Worm (Caenorhabditis elegans) whole organism, young adult: ENCODE results near the gene D1086.19.

Experiments used
- B0019.2 ChIP-seq: fragments of 200-800 bp; sonication (Bioruptor generic); conservative IDR thresholded peaks from 2 replicates; pipeline ENCODE4 v1.3.6; 2022; ENCODE audit warnings: missing genetic modification reagents, missing genetic modification characterization, missing compliant biosample characterization
- B0336.3 ChIP-seq: fragments of 200-800 bp; sonication (Bioruptor generic); IDR thresholded peaks from 2 replicates; pipeline ENCODE4 v1.3.6; 2022; ENCODE audit warnings: missing genetic modification characterization, missing compliant biosample characterization
- C06A6.2 ChIP-seq: fragments of 200-800 bp; sonication (Bioruptor generic); conservative IDR thresholded peaks from 2 replicates; pipeline ENCODE4 v1.3.6; 2022; ENCODE audit warnings: missing genetic modification characterization, missing compliant biosample characterization
- F33H1.4 ChIP-seq: fragments of 200-800 bp; sonication (Bioruptor generic); IDR thresholded peaks from 2 replicates; pipeline ENCODE4 v1.3.6; 2022; ENCODE audit warnings: missing genetic modification reagents, missing genetic modification characterization, missing compliant biosample characterization
- F39B2.1 ChIP-seq: fragments of 200-800 bp; sonication (Bioruptor generic); IDR thresholded peaks from 2 replicates; pipeline ENCODE4 v1.3.6; 2022; ENCODE audit warnings: missing genetic modification reagents, missing genetic modification characterization, missing compliant biosample characterization
- F52B5.7 ChIP-seq: sonication (generic microtip); optimal IDR thresholded peaks from 2 replicates; lab custom pipeline; 2016; ENCODE audit warnings: mild to moderate bottlenecking, missing genetic modification characterization, missing compliant biosample characterization
- F55B11.4 ChIP-seq: sonication (generic microtip); optimal IDR thresholded peaks from 2 replicates; lab custom pipeline; 2016; ENCODE audit warnings: missing compliant biosample characterization, missing genetic modification characterization, borderline replicate concordance; ENCODE audit not compliant: insufficient read depth
- F57A8.1 ChIP-seq: fragments of 200-800 bp; sonication (Bioruptor generic); optimal IDR thresholded peaks from 2 replicates; lab custom pipeline; 2018; ENCODE audit warnings: mild to moderate bottlenecking, missing genetic modification characterization, moderate library complexity, missing compliant biosample characterization
- T07F8.4 ChIP-seq: sonication (generic microtip); optimal IDR thresholded peaks from 2 replicates; lab custom pipeline; 2016; ENCODE audit warnings: mild to moderate bottlenecking, missing genetic modification characterization, moderate library complexity, missing compliant biosample characterization
- T26A5.8 ChIP-seq: sonication (generic microtip); optimal IDR thresholded peaks from 2 replicates; lab custom pipeline; 2016; ENCODE audit warnings: missing genetic modification characterization, missing compliant biosample characterization
- Y53F4B.3 ChIP-seq: fragments of 200-800 bp; sonication (Bioruptor generic); IDR thresholded peaks from 2 replicates; pipeline ENCODE4 v1.3.6; 2022; ENCODE audit warnings: missing genetic modification reagents, missing genetic modification characterization, missing compliant biosample characterization
- Y53G8AR.9 ChIP-seq: fragments of 200-800 bp; sonication (Bioruptor generic); conservative IDR thresholded peaks from 2 replicates; pipeline ENCODE4 v1.3.6; 2022; ENCODE audit warnings: missing genetic modification reagents, missing genetic modification characterization, missing compliant biosample characterization
- ZK185.1 ChIP-seq: sonication (generic microtip); optimal IDR thresholded peaks from 2 replicates; lab custom pipeline; 2016; ENCODE audit warnings: mild to moderate bottlenecking, missing genetic modification characterization, missing compliant biosample characterization; ENCODE audit not compliant: poor library complexity, severe bottlenecking
- ama-1 ChIP-seq, 3 experiments: fragments of 150-350 bp in 1 of 3; sonication (generic microtip) in 2 of 3; optimal IDR thresholded peaks; 2 replicates each; lab custom pipeline; 2014 to 2018; ENCODE audit warnings: missing biosample characterization in 2 of 3, missing genetic modification characterization in 2 of 3, missing genetic modification reagents in 2 of 3
- aptf-2 ChIP-seq: fragments of 200-800 bp; sonication (Bioruptor generic); conservative IDR thresholded peaks from 2 replicates; pipeline ENCODE4 v1.3.6; 2022; ENCODE audit warnings: missing genetic modification reagents, missing genetic modification characterization, missing compliant biosample characterization
- atf-7 ChIP-seq: sonication (generic microtip); optimal IDR thresholded peaks from 2 replicates; lab custom pipeline; 2017; ENCODE audit warnings: mild to moderate bottlenecking, missing genetic modification characterization, missing compliant biosample characterization
- athp-1 ChIP-seq: sonication (generic microtip); optimal IDR thresholded peaks from 2 replicates; lab custom pipeline; 2017; ENCODE audit warnings: mild to moderate bottlenecking, missing genetic modification characterization, missing compliant biosample characterization
- bed-2 ChIP-seq: fragments of 200-800 bp; sonication (Bioruptor generic); IDR thresholded peaks from 2 replicates; pipeline ENCODE4 v1.3.6; 2022; ENCODE audit warnings: missing genetic modification reagents, missing genetic modification characterization, missing compliant biosample characterization
- cebp-2 ChIP-seq: fragments of 200-800 bp; sonication (Bioruptor generic); IDR thresholded peaks from 2 replicates; pipeline ENCODE4 v1.3.6; 2022; ENCODE audit warnings: missing genetic modification characterization, missing compliant biosample characterization
- ceh-100 ChIP-seq: fragments of 200-800 bp; sonication (Bioruptor generic); IDR thresholded peaks from 2 replicates; pipeline ENCODE4 v1.3.6; 2022; ENCODE audit warnings: missing genetic modification reagents, missing genetic modification characterization, missing compliant biosample characterization
- ceh-91 ChIP-seq: fragments of 200-800 bp; sonication (Bioruptor generic); IDR thresholded peaks from 2 replicates; pipeline ENCODE4 v1.3.6; 2022; ENCODE audit warnings: missing genetic modification reagents, missing genetic modification characterization, missing compliant biosample characterization
- dpff-1 ChIP-seq: sonication (generic microtip); optimal IDR thresholded peaks from 2 replicates; lab custom pipeline; 2017; ENCODE audit warnings: mild to moderate bottlenecking, missing genetic modification characterization, missing compliant biosample characterization
- egrh-3 ChIP-seq: fragments of 200-800 bp; sonication (Bioruptor generic); IDR thresholded peaks from 2 replicates; pipeline ENCODE4 v1.3.6; 2022; ENCODE audit warnings: missing genetic modification reagents, missing genetic modification characterization, missing compliant biosample characterization
- ets-4 ChIP-seq: fragments of 200-800 bp; sonication (Bioruptor generic); optimal IDR thresholded peaks from 2 replicates; lab custom pipeline; 2018; ENCODE audit warnings: mild to moderate bottlenecking, missing genetic modification characterization, missing compliant biosample characterization
- fkh-3 ChIP-seq: sonication (generic microtip); optimal IDR thresholded peaks from 2 replicates; lab custom pipeline; 2016; ENCODE audit warnings: mild to moderate bottlenecking, missing genetic modification characterization, missing compliant biosample characterization
- lag-1 ChIP-seq: fragments of 200-800 bp; sonication (Bioruptor generic); IDR thresholded peaks from 2 replicates; pipeline ENCODE4 v1.3.6; 2022; ENCODE audit warnings: missing genetic modification reagents, missing genetic modification characterization, missing compliant biosample characterization
- let-526 ChIP-seq: fragments of 200-800 bp; sonication (Bioruptor generic); IDR thresholded peaks from 2 replicates; pipeline ENCODE4 v1.3.6; 2022; ENCODE audit warnings: missing genetic modification reagents, missing genetic modification characterization, missing compliant biosample characterization
- let-607 ChIP-seq, 2 experiments: fragments of 200-800 bp in 1 of 2; sonication (Bioruptor generic) in 1 of 2; sonication (generic microtip) in 1 of 2; optimal IDR thresholded peaks; 2 replicates each; lab custom pipeline; 2016 to 2018; ENCODE audit warnings: mild to moderate bottlenecking in 2 of 2, missing compliant biosample characterization in 2 of 2, missing genetic modification characterization in 2 of 2, moderate library complexity in 2 of 2, missing genotype in 1 of 2
- lin-35 ChIP-seq, 3 experiments: fragments of 150-350 bp in 2 of 3; sonication (generic microtip) in 1 of 3; optimal IDR thresholded peaks; 2 replicates each; lab custom pipeline; 2014 to 2018; ENCODE audit warnings: missing biosample characterization in 3 of 3, missing genetic modification characterization in 3 of 3, missing genetic modification reagents in 3 of 3
- lir-1 ChIP-seq: fragments of 200-800 bp; sonication (Bioruptor generic); conservative IDR thresholded peaks from 2 replicates; pipeline ENCODE4 v1.3.6; 2022; ENCODE audit warnings: missing genetic modification reagents, missing genetic modification characterization, missing compliant biosample characterization
- lsy-27 ChIP-seq: sonication (generic microtip); optimal IDR thresholded peaks from 2 replicates; lab custom pipeline; 2017; ENCODE audit warnings: missing genetic modification characterization, mild to moderate bottlenecking, missing compliant biosample characterization, antibody characterized with exemption, missing genotype, borderline replicate concordance; ENCODE audit not compliant: insufficient read depth
- madf-10 ChIP-seq: sonication (generic microtip); optimal IDR thresholded peaks from 2 replicates; lab custom pipeline; 2016; ENCODE audit warnings: mild to moderate bottlenecking, missing genetic modification characterization, missing compliant biosample characterization
- madf-3 ChIP-seq: fragments of 200-800 bp; sonication (Bioruptor generic); IDR thresholded peaks from 2 replicates; pipeline ENCODE4 v1.3.6; 2022; ENCODE audit warnings: missing genetic modification reagents, missing genetic modification characterization, missing compliant biosample characterization
- madf-8 ChIP-seq: fragments of 200-800 bp; sonication (Bioruptor generic); conservative IDR thresholded peaks from 2 replicates; pipeline ENCODE4 v1.3.6; 2022; ENCODE audit warnings: missing genetic modification reagents, missing genetic modification characterization, missing compliant biosample characterization
- mcd-1 ChIP-seq: fragments of 200-800 bp; sonication (Bioruptor generic); IDR thresholded peaks from 2 replicates; pipeline ENCODE4 v1.3.6; 2022; ENCODE audit warnings: missing genetic modification reagents, missing genetic modification characterization, missing compliant biosample characterization
- nfya-1 ChIP-seq: sonication (generic microtip); optimal IDR thresholded peaks from 2 replicates; lab custom pipeline; 2017; ENCODE audit warnings: antibody characterized with exemption, missing compliant biosample characterization, missing genetic modification characterization, borderline replicate concordance; ENCODE audit not compliant: insufficient read depth
- nhr-27 ChIP-seq: fragments of 200-800 bp; sonication (Bioruptor generic); optimal IDR thresholded peaks from 2 replicates; lab custom pipeline; 2018; ENCODE audit warnings: mild to moderate bottlenecking, missing genetic modification characterization, moderate library complexity, missing compliant biosample characterization
- rcor-1 ChIP-seq: fragments of 200-800 bp; sonication (Bioruptor generic); IDR thresholded peaks from 2 replicates; pipeline ENCODE4 v1.3.6; 2022; ENCODE audit warnings: missing genetic modification reagents, missing genetic modification characterization, missing compliant biosample characterization
- rec-8 ChIP-seq, 2 experiments: sonication (generic microtip); optimal IDR thresholded peaks; 2 replicates each; lab custom pipeline; 2016; ENCODE audit warnings: mild to moderate bottlenecking in 2 of 2, missing genetic modification characterization in 2 of 2, missing genetic modification reagents in 2 of 2, missing genotype in 2 of 2, missing biosample characterization in 1 of 2, missing compliant biosample characterization in 1 of 2, moderate library complexity in 1 of 2
- rpc-1 ChIP-seq, 2 experiments: fragments of 150-350 bp in 1 of 2; sonication (generic microtip) in 1 of 2; optimal IDR thresholded peaks; 2 replicates each; lab custom pipeline; 2014 to 2018; ENCODE audit warnings: missing biosample characterization in 1 of 2, missing genetic modification characterization in 1 of 2, missing genetic modification reagents in 1 of 2, missing genotype in 1 of 2
- sea-2 ChIP-seq: fragments of 200-800 bp; sonication (Bioruptor generic); IDR thresholded peaks from 2 replicates; pipeline ENCODE4 v1.3.6; 2022; ENCODE audit warnings: missing genetic modification characterization, missing compliant biosample characterization
- snpc-1.1 ChIP-seq: sonication (generic microtip); optimal IDR thresholded peaks from 2 replicates; lab custom pipeline; 2017; ENCODE audit warnings: missing genetic modification characterization, mild to moderate bottlenecking, missing compliant biosample characterization, antibody characterized with exemption, moderate library complexity, missing genotype, missing genetic modification reagents; ENCODE audit not compliant: insufficient read depth
- snpc-1.3 ChIP-seq: sonication (generic microtip); optimal IDR thresholded peaks from 2 replicates; lab custom pipeline; 2017; ENCODE audit warnings: missing genetic modification characterization, mild to moderate bottlenecking, missing compliant biosample characterization, antibody characterized with exemption, moderate library complexity, missing genotype, missing genetic modification reagents; ENCODE audit not compliant: insufficient read depth
- somi-1 ChIP-seq: fragments of 200-800 bp; sonication (Bioruptor generic); optimal IDR thresholded peaks from 2 replicates; lab custom pipeline; 2018; ENCODE audit warnings: mild to moderate bottlenecking, missing genetic modification characterization, missing compliant biosample characterization
- sptf-2 ChIP-seq: fragments of 200-800 bp; sonication (Bioruptor generic); optimal IDR thresholded peaks from 2 replicates; lab custom pipeline; 2018; ENCODE audit warnings: mild to moderate bottlenecking, missing genetic modification characterization, missing compliant biosample characterization
- tbx-9 ChIP-seq: sonication (generic microtip); optimal IDR thresholded peaks from 2 replicates; lab custom pipeline; 2016; ENCODE audit warnings: borderline replicate concordance, missing genetic modification characterization, inconsistent platforms, missing compliant biosample characterization

Gene D1086.19

ce11 chrV:14092403-14092802 lies 4.3 kb downstream of the D1086.19 start, which contains the start of gene D1086.3:
Gene D1086.3 (plus strand): TSS chrV:14092792.
- TF ChIP-seq B0019.2 (GFP tag; lab: Robert Waterston, UW): no peak
- peak; percentile 75 for TF ChIP-seq madf-8 (GFP tag; lab: Robert Waterston, UW)
- TF ChIP-seq tbx-9 (tag; lab: Kevin White, UChicago): no peak
- TF ChIP-seq T07F8.4 (tag; lab: Kevin White, UChicago): no peak
- no peak for TF ChIP-seq bed-2
- TF ChIP-seq sea-2 (GFP tag; lab: Robert Waterston, UW): no peak
- TF ChIP-seq nfya-1 (tag; lab: Kevin White, UChicago): no peak
- no peak for TF ChIP-seq ZK185.1 (tag; lab: Kevin White, UChicago)
- TF ChIP-seq ceh-91 (GFP tag; lab: Robert Waterston, UW): no peak
- 0 out of 2 replicates have a peak, but pooled peaks have one; percentile 69 for TF ChIP-seq Y53G8AR.9 (GFP tag; lab: Robert Waterston, UW)
- no peak for TF ChIP-seq somi-1 (GFP tag; lab: Kevin White, UChicago)
- TF ChIP-seq madf-10 (tag; lab: Kevin White, UChicago): no peak
- TF ChIP-seq F57A8.1 (GFP tag; lab: Kevin White, UChicago): no peak
- peak; percentile 69 for TF ChIP-seq F33H1.4 (GFP tag; lab: Robert Waterston, UW)
- no peak for TF ChIP-seq F52B5.7 (tag; lab: Kevin White, UChicago)
- no peak for TF ChIP-seq aptf-2
- TF ChIP-seq nhr-27 (tag; lab: Kevin White, UChicago): no peak
- TF ChIP-seq egrh-3 (GFP tag; lab: Robert Waterston, UW): no peak
- peak; percentile 46 for TF ChIP-seq atf-7 (tag; lab: Kevin White, UChicago)
- TF ChIP-seq snpc-1.3 (tag; lab: Kevin White, UChicago): peak; percentile 93
- TF ChIP-seq ama-1 (optimal IDR thresholded peaks at IDR 0.05; lab: Kevin White, UChicago): peak; percentile 73
- no peak for TF ChIP-seq ama-1 (GFP tag; optimal IDR thresholded peaks at IDR 0.05; lab: Kevin White, UChicago)
- no peak for TF ChIP-seq F39B2.1 (GFP tag; lab: Robert Waterston, UW)
- TF ChIP-seq dpff-1 (tag; lab: Kevin White, UChicago): no peak
- no peak for TF ChIP-seq sptf-2
- no peak for TF ChIP-seq fkh-3 (tag; lab: Kevin White, UChicago)
- TF ChIP-seq athp-1 (tag; lab: Kevin White, UChicago): no peak
- peak; percentile 73 for TF ChIP-seq B0336.3 (GFP tag; lab: Robert Waterston, UW)
- no peak for TF ChIP-seq T26A5.8 (tag; lab: Kevin White, UChicago)
- no peak for TF ChIP-seq lag-1 (GFP tag; lab: Robert Waterston, UW)
- peak; percentile 16 to 38 for TF ChIP-seq rec-8 (tag; optimal IDR thresholded peaks at IDR 0.05; lab: Kevin White, UChicago)
- TF ChIP-seq lsy-27: no peak
- no peak for TF ChIP-seq cebp-2 (GFP tag; lab: Robert Waterston, UW)
- TF ChIP-seq rpc-1 (optimal IDR thresholded peaks at IDR 0.05; lab: Kevin White, UChicago): no peak
- no peak for TF ChIP-seq rpc-1 (tag; optimal IDR thresholded peaks at IDR 0.05; lab: Kevin White, UChicago)
- TF ChIP-seq let-526: no peak
- peak; percentile 67 for TF ChIP-seq ceh-100 (GFP tag; lab: Robert Waterston, UW)
- no peak for TF ChIP-seq ets-4 (GFP tag; lab: Kevin White, UChicago)
- peak; percentile 99 for TF ChIP-seq snpc-1.1 (tag; lab: Kevin White, UChicago)
- peak; percentile 21; the same call in 1 of the 2 replicates for TF ChIP-seq Y53F4B.3 (GFP tag; lab: Robert Waterston, UW)
- TF ChIP-seq mcd-1 (GFP tag; lab: Robert Waterston, UW): peak; percentile 67
- peak; percentile 62 for TF ChIP-seq rcor-1
- no peak for TF ChIP-seq lin-35 (GFP tag; optimal IDR thresholded peaks at IDR 0.05; lab: Kevin White, UChicago)
- no peak for TF ChIP-seq lir-1
- TF ChIP-seq C06A6.2 (GFP tag; lab: Robert Waterston, UW): no peak
- TF ChIP-seq F55B11.4 (tag; lab: Kevin White, UChicago): no peak
- TF ChIP-seq let-607 (tag; optimal IDR thresholded peaks at IDR 0.05; lab: Kevin White, UChicago): no peak
- no peak; the same call in 1 of the 2 replicates for TF ChIP-seq madf-3 (GFP tag; lab: Robert Waterston, UW)
